Worm (Caenorhabditis elegans): ENCODE results near the gene K02F6.1.
"Not testable (repeated sequence)": the region's sequence is repeated elsewhere in the genome, so short reads cannot be mapped to it uniquely, and the experiment has no call there.

Gene K02F6.1

DNA sequence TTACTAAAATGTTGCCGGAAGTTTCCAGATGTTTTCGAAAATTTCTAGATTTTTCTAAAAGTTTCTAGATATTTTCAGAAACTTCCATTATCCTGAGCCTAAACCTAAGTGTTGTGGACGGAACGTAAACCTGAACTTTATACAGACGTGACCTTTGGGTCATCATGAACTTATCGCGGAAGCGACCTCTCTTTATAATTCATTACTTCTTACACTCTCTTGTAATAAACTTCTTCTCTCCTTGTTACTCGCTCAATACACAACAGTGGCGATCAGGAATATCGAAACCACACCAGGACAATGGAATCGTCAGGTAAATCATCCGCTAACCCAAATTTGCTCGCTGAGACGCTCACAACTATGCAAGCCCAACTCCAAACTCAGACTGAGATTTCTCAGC lies at the start of gene K02F6.1:
Gene K02F6.1 (plus strand): TSS at position 301 of the 400 bp plus-strand sequence.
- TF ChIP-seq unc-98 (GFP tag; IDR thresholded peaks at IDR 0.05); lin-14 (GFP tag; optimal IDR thresholded peaks at IDR 0.05); mef-2 (tag; optimal IDR thresholded peaks at IDR 0.05): not testable (repeated sequence)

DNA sequence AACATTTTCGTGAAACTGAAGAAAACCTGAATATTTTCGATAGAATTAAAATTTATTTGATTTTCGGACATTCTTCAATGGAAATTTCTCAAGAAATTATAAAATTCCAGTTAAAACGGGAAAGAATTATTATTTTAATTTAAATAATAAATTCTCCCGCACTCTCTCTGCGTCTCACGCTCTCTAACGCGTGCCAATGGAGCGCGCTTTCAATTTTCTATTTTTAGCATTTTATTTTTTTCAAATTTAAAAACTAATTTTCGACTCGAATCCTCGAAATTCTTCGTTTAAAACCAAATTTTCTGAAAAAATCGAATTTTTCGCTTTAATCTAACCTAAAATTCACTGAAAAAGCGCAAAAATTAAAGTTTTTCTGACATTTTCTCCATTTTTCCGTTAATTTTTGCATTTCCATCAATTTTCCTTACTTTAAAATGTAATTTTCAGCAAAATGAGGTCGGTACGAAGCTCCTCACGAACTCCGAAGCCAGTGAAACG lies 49.3 kb upstream of the K02F6.1 start, which contains the start of gene gbas-1:
Gene gbas-1 (plus strand): TSS at position 448 of the 498 bp plus-strand sequence.
- TF ChIP-seq rnt-1 (tag; optimal IDR thresholded peaks at IDR 0.05), result peak; percentile 25
- no peak for TF ChIP-seq dsc-1 (tag; optimal IDR thresholded peaks at IDR 0.05)
- no peak for TF ChIP-seq egl-13 (tag; optimal IDR thresholded peaks at IDR 0.05)
- no peak for TF ChIP-seq C16A3.4 (tag; optimal IDR thresholded peaks at IDR 0.05)
- TF ChIP-seq efl-1 (optimal IDR thresholded peaks at IDR 0.05), result peak; percentile 41 to 87
- peak; percentile 88 to 98 for TF ChIP-seq efl-1 (GFP tag; optimal IDR thresholded peaks at IDR 0.05 in 1 of 2)
- no peak for TF ChIP-seq unc-30 (tag; optimal IDR thresholded peaks at IDR 0.05)
- TF ChIP-seq elt-2 (tag; optimal IDR thresholded peaks at IDR 0.05), result no peak
- peak; percentile 24 for TF ChIP-seq blmp-1 (tag; optimal IDR thresholded peaks at IDR 0.05)
- no peak for TF ChIP-seq fkh-10 (GFP tag; optimal IDR thresholded peaks at IDR 0.05)
- TF ChIP-seq unc-86 (tag; optimal IDR thresholded peaks at IDR 0.05), result peak; percentile 20
- no peak for TF ChIP-seq Y116A8C.19 (tag; optimal IDR thresholded peaks at IDR 0.05; ENCODE audit: borderline replicate concordance)
- TF ChIP-seq irx-1 (tag; optimal IDR thresholded peaks at IDR 0.05), result no peak
- no peak for TF ChIP-seq sptf-1 (tag; optimal IDR thresholded peaks at IDR 0.05)
- TF ChIP-seq mdl-1 (tag; optimal IDR thresholded peaks at IDR 0.05), result no peak
- peak; percentile 81 to 89 for TF ChIP-seq lin-35 (GFP tag; optimal IDR thresholded peaks at IDR 0.05)
- no peak for TF ChIP-seq efl-3 (GFP tag; optimal IDR thresholded peaks at IDR 0.05)
- TF ChIP-seq C34B4.2 (tag; optimal IDR thresholded peaks at IDR 0.05), result no peak
- TF ChIP-seq nhr-90 (tag; optimal IDR thresholded peaks at IDR 0.05; ENCODE audit: poor library complexity), result no peak
- no peak for TF ChIP-seq ztf-11 (tag; optimal IDR thresholded peaks at IDR 0.05)
- TF ChIP-seq nhr-71 (tag; optimal IDR thresholded peaks at IDR 0.05), result no peak
- peak; percentile 65 to 66 for TF ChIP-seq lsy-2 (tag; optimal IDR thresholded peaks at IDR 0.05)
- peak; percentile 4 for TF ChIP-seq snpc-4 (tag; optimal IDR thresholded peaks at IDR 0.05)
- no peak for TF ChIP-seq lin-13 (GFP tag; optimal IDR thresholded peaks at IDR 0.05)
- no peak for TF ChIP-seq nhr-77 (tag; optimal IDR thresholded peaks at IDR 0.05)
- TF ChIP-seq hpl-2 (GFP tag; optimal IDR thresholded peaks at IDR 0.05), result no peak
- no peak for TF ChIP-seq ceh-88 (GFP tag; IDR thresholded peaks at IDR 0.05)
- TF ChIP-seq snu-23 (GFP tag; optimal IDR thresholded peaks at IDR 0.05), result peak; percentile 49
- no peak for TF ChIP-seq nhr-76 (tag; optimal IDR thresholded peaks at IDR 0.05)
- no peak for TF ChIP-seq pqm-1 (tag; optimal IDR thresholded peaks at IDR 0.05)
- no peak for TF ChIP-seq ceh-63 (GFP tag; optimal IDR thresholded peaks at IDR 0.05)
- TF ChIP-seq zip-4 (GFP tag; optimal IDR thresholded peaks at IDR 0.05), result no peak
- TF ChIP-seq ets-5 (GFP tag; IDR thresholded peaks at IDR 0.05), result no peak
- no peak for TF ChIP-seq zag-1 (tag; optimal IDR thresholded peaks at IDR 0.05)
- peak; percentile 17 for TF ChIP-seq C04F5.9 (tag; optimal IDR thresholded peaks at IDR 0.05)
- no peak for TF ChIP-seq ces-1 (GFP tag; optimal IDR thresholded peaks at IDR 0.05)
- TF ChIP-seq nhr-237 (tag; optimal IDR thresholded peaks at IDR 0.05), result no peak
- no peak for TF ChIP-seq pag-3 (tag; optimal IDR thresholded peaks at IDR 0.05; ENCODE audit: borderline replicate concordance, insufficient read depth)
- TF ChIP-seq egl-27 (tag; optimal IDR thresholded peaks at IDR 0.05), result no peak
- peak; percentile 78 to 88 (median 80) for TF ChIP-seq dpl-1 (GFP tag; optimal IDR thresholded peaks at IDR 0.05)
- no peak for TF ChIP-seq ztf-4 (tag; optimal IDR thresholded peaks at IDR 0.05)
- no peak for TF ChIP-seq hlh-17 (GFP tag; optimal IDR thresholded peaks at IDR 0.05; ENCODE audit: borderline replicate concordance)
- TF ChIP-seq nhr-20 (tag; optimal IDR thresholded peaks at IDR 0.05), result no peak
- TF ChIP-seq elt-3 (tag; optimal IDR thresholded peaks at IDR 0.05), result no peak
- TF ChIP-seq sup-37 (GFP tag; optimal IDR thresholded peaks at IDR 0.05), result no peak
- TF ChIP-seq mab-9 (GFP tag; IDR thresholded peaks at IDR 0.05), result no peak
- no peak for TF ChIP-seq aly-2 (tag; optimal IDR thresholded peaks at IDR 0.05)
- peak; percentile 57 for TF ChIP-seq skn-1 (tag; optimal IDR thresholded peaks at IDR 0.05)
- peak; percentile 82 for TF ChIP-seq mef-2 (tag; optimal IDR thresholded peaks at IDR 0.05)

All from whole organism, L1 larva.